Worm (Caenorhabditis elegans) whole organism, L2 larva: ENCODE results near the gene C49C8.2.

Experiments used
- ceh-82 ChIP-seq: fragments of 150-350 bp; optimal IDR thresholded peaks from 2 replicates; lab custom pipeline; 2014; ENCODE audit warnings: missing biosample characterization, missing genetic modification characterization
- elt-1 ChIP-seq: fragments of 150-350 bp; optimal IDR thresholded peaks from 2 replicates; lab custom pipeline; 2014; ENCODE audit warnings: missing biosample characterization, missing genetic modification characterization
- nhr-10 ChIP-seq: sonication (generic microtip); optimal IDR thresholded peaks from 2 replicates; lab custom pipeline; 2017; ENCODE audit warnings: missing biosample characterization, missing genetic modification characterization
- nhr-11 ChIP-seq: fragments of 150-350 bp; optimal IDR thresholded peaks from 2 replicates; lab custom pipeline; 2014; ENCODE audit warnings: missing biosample characterization, missing genetic modification characterization
- nhr-12 ChIP-seq: fragments of 150-350 bp; optimal IDR thresholded peaks from 2 replicates; lab custom pipeline; 2014; ENCODE audit warnings: missing biosample characterization, missing genetic modification characterization
- nhr-23 ChIP-seq: fragments of 150-350 bp; optimal IDR thresholded peaks from 2 replicates; lab custom pipeline; 2014; ENCODE audit warnings: missing biosample characterization, missing genetic modification reagents, missing genetic modification characterization
- snpc-4 ChIP-seq: fragments of 150-350 bp; optimal IDR thresholded peaks from 2 replicates; lab custom pipeline; 2014; ENCODE audit warnings: missing biosample characterization, missing genetic modification characterization
- unc-39 ChIP-seq: fragments of 150-350 bp; optimal IDR thresholded peaks from 2 replicates; lab custom pipeline; 2014; ENCODE audit warnings: missing biosample characterization, missing genetic modification characterization
- unc-55 ChIP-seq: fragments of 150-350 bp; sonication (generic microtip); optimal IDR thresholded peaks from 3 replicates; lab custom pipeline; 2014; ENCODE audit warnings: missing biosample characterization, missing genetic modification reagents, missing genetic modification characterization
- ztf-11 ChIP-seq: sonication (generic microtip); optimal IDR thresholded peaks from 2 replicates; lab custom pipeline; 2017; ENCODE audit warnings: missing biosample characterization, missing genetic modification characterization
- ztf-4 ChIP-seq: fragments of 150-350 bp; optimal IDR thresholded peaks from 2 replicates; lab custom pipeline; 2014; ENCODE audit warnings: missing biosample characterization, missing genetic modification characterization

ce11 chrIV:8648502-8648901 is 2.4 kb upstream of the C49C8.2 start, which contains the start of gene cyp-33E1:
- TF ChIP-seq nhr-11 (tag; lab: Kevin White, UChicago) (no peak), snpc-4 (tag; lab: Kevin White, UChicago) (no peak), nhr-23 (tag; lab: Kevin White, UChicago) (no peak), ceh-82 (tag; lab: Kevin White, UChicago) (no peak), ztf-4 (tag; lab: Kevin White, UChicago) (no peak), nhr-12 (tag; lab: Kevin White, UChicago) (no peak), unc-55 (GFP tag; lab: Kevin White, UChicago) (no peak), unc-39 (no peak), elt-1 (no peak), ztf-11 (tag; lab: Kevin White, UChicago) (no peak), nhr-10 (no peak)
